Fruit fly (Drosophila melanogaster): ENCODE data around the gene Nbr.
A peak's percentile ranks its signal among the peaks of the same experiment; 100 is the strongest.

DNA sequence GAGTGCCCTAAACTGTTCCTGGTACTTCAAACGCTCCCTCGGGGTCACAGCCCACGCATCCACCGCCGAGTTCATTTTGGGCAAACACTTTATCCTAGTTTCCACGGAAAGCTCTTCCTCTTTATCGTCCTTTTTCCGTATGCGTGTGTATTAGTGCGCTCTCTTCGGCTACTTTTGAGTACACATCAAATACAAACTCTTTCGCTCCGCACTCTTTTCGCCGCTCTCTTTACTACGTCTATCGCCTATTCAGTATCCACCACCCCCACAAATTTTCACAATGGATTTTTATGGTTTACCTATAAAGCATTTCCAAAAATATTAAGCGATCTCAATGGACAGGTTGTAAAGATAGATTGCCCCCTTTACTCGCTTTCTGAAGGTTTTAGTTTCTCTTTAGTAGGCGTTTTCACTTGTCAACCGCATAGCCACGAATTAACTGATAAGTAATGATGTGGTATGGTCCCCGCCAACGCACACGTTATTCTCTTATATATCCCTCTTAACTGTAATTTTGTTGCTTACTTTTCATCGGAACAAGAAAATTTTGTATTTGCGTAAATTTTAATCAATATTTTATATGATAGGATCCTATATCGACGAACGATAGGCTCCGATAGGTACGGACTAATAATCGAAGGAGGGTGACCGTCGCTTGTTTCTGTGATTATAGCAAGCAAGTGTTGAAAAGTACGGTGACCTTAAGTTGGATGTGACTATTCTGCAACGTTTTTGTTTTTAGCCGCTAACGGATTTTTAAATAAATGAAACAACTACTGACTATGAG lies 21.0 kb downstream of the Nbr start, which contains the start of gene Dap160:
- no peak for TF ChIP-seq C15 (GFP tag; IDR thresholded peaks at IDR 0.05)
- TF ChIP-seq CG16779 (GFP tag; IDR thresholded peaks at IDR 0.05), result no peak
- peak; percentile 62 for TF ChIP-seq HLH4C (GFP tag; IDR thresholded peaks at IDR 0.05; ENCODE audit: partially characterized antibody)
- TF ChIP-seq CG17359 (tag; optimal IDR thresholded peaks at IDR 0.05), result no peak
- no peak for TF ChIP-seq CG14710 (tag; optimal IDR thresholded peaks at IDR 0.05)
- TF ChIP-seq ranshi (GFP tag; IDR thresholded peaks at IDR 0.05), result no peak
